Fruit fly (Drosophila melanogaster): ENCODE measurements around the gene Had1.

dm6 chrX:16308310-16308918, at the start of gene Had1:
- TF ChIP-seq CTCF (optimal IDR thresholded peaks at IDR 0.05) (no peak), CG8478 (optimal IDR thresholded peaks at IDR 0.05) (no peak)

All from S2 (cell line).